Fruit fly (Drosophila melanogaster): ENCODE data around the gene CG1105.
A peak's percentile ranks its signal among the peaks of the same experiment; 100 is the strongest.

The CG1105 gene

dm6 chr3R:7075712-7076183, 8.8 kb upstream of the CG1105 start (continued):
- TF ChIP-seq lola (GFP tag; optimal IDR thresholded peaks at IDR 0.05) (peak in 1 of 3 experiments; percentile 80), Lpt (GFP tag; optimal IDR thresholded peaks at IDR 0.05) (no peak), CG16779 (GFP tag; IDR thresholded peaks at IDR 0.05) (no peak), CG4404 (GFP tag; IDR thresholded peaks at IDR 0.05) (no peak), ind (GFP tag; optimal IDR thresholded peaks at IDR 0.05) (peak; percentile 93), wdn (GFP tag; IDR thresholded peaks at IDR 0.05) (no peak), CG10267 (tag; optimal IDR thresholded peaks at IDR 0.05) (peak; percentile 83), Gsc (GFP tag; IDR thresholded peaks at IDR 0.05) (no peak), eve (GFP tag; optimal IDR thresholded peaks at IDR 0.05) (no peak), insv (GFP tag; optimal IDR thresholded peaks at IDR 0.05) (peak in 1 of 2 experiments; percentile 15), grn (GFP tag; optimal IDR thresholded peaks at IDR 0.05) (peak; percentile 93), ATbp (GFP tag; optimal IDR thresholded peaks at IDR 0.05) (peak; percentile 91), twi (tag; optimal IDR thresholded peaks at IDR 0.05) (peak; percentile 58), Atf3 (GFP tag; optimal IDR thresholded peaks at IDR 0.05) (peak; percentile 81), CG2712 (tag; optimal IDR thresholded peaks at IDR 0.05) (peak; percentile 92), pita (GFP tag; optimal IDR thresholded peaks at IDR 0.05) (no peak), Bteb2 (GFP tag; optimal IDR thresholded peaks at IDR 0.05) (peak; percentile 85), zen2 (GFP tag; IDR thresholded peaks at IDR 0.05; ENCODE audit: partially characterized antibody) (no peak), HLH3B (GFP tag; IDR thresholded peaks at IDR 0.05) (no peak), CG9215 (GFP tag; IDR thresholded peaks at IDR 0.05) (no peak), slp2 (GFP tag; optimal IDR thresholded peaks at IDR 0.05) (peak; percentile 91), NfI (GFP tag; optimal IDR thresholded peaks at IDR 0.05) (peak; percentile 89), HLH54F (GFP tag; optimal IDR thresholded peaks at IDR 0.05) (peak; percentile 89), Hr39 (optimal IDR thresholded peaks at IDR 0.05) (no peak), Aef1 (GFP tag; IDR thresholded peaks at IDR 0.05) (no peak), CG8944 (GFP tag; optimal IDR thresholded peaks at IDR 0.05) (peak; percentile 85), CG4854 (GFP tag; optimal IDR thresholded peaks at IDR 0.05) (peak; percentile 80), scrt (GFP tag; optimal IDR thresholded peaks at IDR 0.05) (peak; percentile 83), Asciz (GFP tag; optimal IDR thresholded peaks at IDR 0.05) (peak; percentile 88), vnd (GFP tag; IDR thresholded peaks at IDR 0.05; ENCODE audit: partially characterized antibody) (no peak), CG17385 (GFP tag; optimal IDR thresholded peaks at IDR 0.05) (peak; percentile 86), CG7372 (GFP tag; IDR thresholded peaks at IDR 0.05) (no peak), Nf-YA (GFP tag; IDR thresholded peaks at IDR 0.05) (no peak), CG32767 (GFP tag; IDR thresholded peaks at IDR 0.05) (no peak), bab2 (GFP tag; optimal IDR thresholded peaks at IDR 0.05) (peak; percentile 95), CG3726 (GFP tag; IDR thresholded peaks at IDR 0.05) (no peak), ken (GFP tag; IDR thresholded peaks at IDR 0.05) (no peak), CG17802 (tag; optimal IDR thresholded peaks at IDR 0.05) (peak; percentile 62), hb (GFP tag; IDR thresholded peaks at IDR 0.05; ENCODE audit: partially characterized antibody) (no peak), Mad (GFP tag; optimal IDR thresholded peaks at IDR 0.05) (peak; percentile 86), Med (GFP tag) (peak; percentile 99), Hand (GFP tag; optimal IDR thresholded peaks at IDR 0.05) (peak; percentile 78), toy (GFP tag; IDR thresholded peaks at IDR 0.05) (no peak), pho (GFP tag; optimal IDR thresholded peaks at IDR 0.05) (peak; percentile 89), ci (GFP tag; IDR thresholded peaks at IDR 0.05) (no peak), Chrac-16 (GFP tag; optimal IDR thresholded peaks at IDR 0.05) (peak; percentile 88), Sry-β (GFP tag; optimal IDR thresholded peaks at IDR 0.05) (peak; percentile 19), bsh (GFP tag; optimal IDR thresholded peaks at IDR 0.05) (peak; percentile 63 to 93), Side (GFP tag; optimal IDR thresholded peaks at IDR 0.05) (peak; percentile 79), CG9876 (GFP tag; optimal IDR thresholded peaks at IDR 0.05) (peak; percentile 83), pzg (GFP tag; optimal IDR thresholded peaks at IDR 0.05) (peak; percentile 7), unc-4 (GFP tag; IDR thresholded peaks at IDR 0.05; ENCODE audit: partially characterized antibody) (no peak)
